Fruit fly (Drosophila melanogaster) whole organism, prepupa: ENCODE results near the gene CG33322.

Experiments used
- Ets21C ChIP-seq: fragments of 200-800 bp; sonication (Bioruptor generic); optimal IDR thresholded peaks from 3 replicates; lab custom pipeline; 2016; ENCODE audit warnings: missing biosample characterization, missing genetic modification characterization
- Hr38 ChIP-seq: sonication (Bioruptor generic); optimal IDR thresholded peaks from 2 replicates; lab custom pipeline; 2016; ENCODE audit warnings: missing biosample characterization, missing genetic modification characterization
- topi ChIP-seq: fragments of 200-800 bp; sonication (Bioruptor generic); optimal IDR thresholded peaks from 3 replicates; lab custom pipeline; 2016; ENCODE audit warnings: missing biosample characterization, missing genetic modification characterization

- TF ChIP-seq topi (GFP tag; lab: Kevin White, UChicago) (no peak), Ets21C (GFP tag; lab: Kevin White, UChicago) (no peak), Hr38 (no peak)
These were observed 35.6 kb upstream of the CG33322 start for dm6 chr2L:20851592-20851991.
